Fruit fly (Drosophila melanogaster): ENCODE data around the gene CG2150.

Gene CG2150

DNA sequence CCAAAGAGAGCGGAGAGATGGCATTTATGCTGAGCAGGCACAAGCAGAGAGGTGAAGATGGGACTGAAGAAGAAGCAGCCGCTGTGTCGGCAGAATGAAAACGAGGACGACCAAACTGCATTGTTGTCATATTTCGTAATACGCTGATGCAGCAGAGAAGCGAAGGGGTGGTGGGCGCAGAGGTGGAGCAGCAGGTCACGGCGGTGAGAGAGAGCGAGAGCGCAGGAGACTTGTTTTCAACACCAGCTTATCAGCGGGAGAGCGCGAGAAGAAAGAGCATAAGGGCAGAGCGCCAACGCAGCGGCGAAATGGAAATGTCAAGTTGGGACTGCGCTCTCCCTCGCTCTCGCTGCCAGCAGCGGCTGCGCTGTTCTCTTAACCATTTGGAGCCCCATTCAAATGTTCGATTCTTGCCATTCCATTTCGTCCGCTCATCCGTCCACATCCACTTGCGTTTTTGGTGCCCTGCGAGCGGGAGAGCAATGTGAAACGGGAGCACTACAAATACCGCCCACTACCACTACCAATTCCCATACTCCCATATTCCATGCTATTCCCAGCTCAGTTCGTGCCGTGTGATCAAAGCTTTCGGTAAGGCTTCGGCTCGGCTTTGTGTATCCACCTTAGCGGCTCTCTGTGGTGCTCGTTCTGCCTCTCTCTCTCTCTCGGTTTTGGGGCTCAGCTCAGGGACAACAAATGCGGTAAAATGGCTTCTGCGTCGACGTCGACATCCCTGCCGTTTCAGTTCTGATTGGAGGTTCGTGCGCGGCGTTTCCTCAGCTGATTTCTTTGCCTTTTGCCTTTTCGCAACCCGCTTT is 51.1 kb downstream of the CG2150 start, which contains the start of gene ttk (continued):
- TF ChIP-seq seq (GFP tag; IDR thresholded peaks at IDR 0.05), result peak; percentile 36; the same call in 1 of the 2 replicates
- TF ChIP-seq CG6854 (GFP tag; optimal IDR thresholded peaks at IDR 0.05), result no peak
- no peak for TF ChIP-seq Lpt (GFP tag; optimal IDR thresholded peaks at IDR 0.05)
- TF ChIP-seq CG11696 (GFP tag; IDR thresholded peaks at IDR 0.05), result no peak
- TF ChIP-seq Ravus (GFP tag; IDR thresholded peaks at IDR 0.05), result no peak
- no peak for TF ChIP-seq disco-r (GFP tag; optimal IDR thresholded peaks at IDR 0.05)
- no peak for TF ChIP-seq CG10321 (GFP tag; IDR thresholded peaks at IDR 0.05)
- TF ChIP-seq usp (GFP tag; optimal IDR thresholded peaks at IDR 0.05), result no peak
- TF ChIP-seq klu (GFP tag; IDR thresholded peaks at IDR 0.05), result no peak
- no peak for TF ChIP-seq Ets97D (GFP tag; optimal IDR thresholded peaks at IDR 0.05)
- no peak for TF ChIP-seq tap (tag; optimal IDR thresholded peaks at IDR 0.05)
- TF ChIP-seq CG31224 (GFP tag; IDR thresholded peaks at IDR 0.05), result no peak
- no peak for TF ChIP-seq CG14014 (GFP tag; IDR thresholded peaks at IDR 0.05)
- TF ChIP-seq Scr (GFP tag; IDR thresholded peaks at IDR 0.05; ENCODE audit: partially characterized antibody), result no peak; the same call in 1 of the 2 replicates
- TF ChIP-seq CG2678 (tag; optimal IDR thresholded peaks at IDR 0.05), result no peak
- no peak for TF ChIP-seq dm (GFP tag; optimal IDR thresholded peaks at IDR 0.05)
- no peak for TF ChIP-seq Sry-δ (GFP tag; optimal IDR thresholded peaks at IDR 0.05)
- no peak for TF ChIP-seq CG7556 (GFP tag; optimal IDR thresholded peaks at IDR 0.05)
- no peak for TF ChIP-seq mirr (GFP tag; optimal IDR thresholded peaks at IDR 0.05)
- no peak for TF ChIP-seq Elba2 (GFP tag; optimal IDR thresholded peaks at IDR 0.05)
- TF ChIP-seq nerfin-1 (tag; optimal IDR thresholded peaks at IDR 0.05), result no peak
- TF ChIP-seq dimm (GFP tag; IDR thresholded peaks at IDR 0.05), result no peak
- TF ChIP-seq CG9609 (GFP tag; optimal IDR thresholded peaks at IDR 0.05), result no peak
- peak; percentile 2 for TF ChIP-seq lab (GFP tag; optimal IDR thresholded peaks at IDR 0.05)
- 0 out of 3 replicates have a peak, but pooled peaks have one; percentile 16 for TF ChIP-seq HLH4C (GFP tag; IDR thresholded peaks at IDR 0.05; ENCODE audit: partially characterized antibody)
- TF ChIP-seq CG4282 (GFP tag; optimal IDR thresholded peaks at IDR 0.05), result no peak
- no peak for TF ChIP-seq CG7839 (tag; optimal IDR thresholded peaks at IDR 0.05)
- no peak for TF ChIP-seq CG11247 (GFP tag; IDR thresholded peaks at IDR 0.05)
- no peak for TF ChIP-seq CG6683 (GFP tag; optimal IDR thresholded peaks at IDR 0.05)
- no peak for TF ChIP-seq tll (GFP tag; optimal IDR thresholded peaks at IDR 0.05)
- TF ChIP-seq sqz (GFP tag; optimal IDR thresholded peaks at IDR 0.05), result no peak
- TF ChIP-seq Eip74EF (GFP tag; optimal IDR thresholded peaks at IDR 0.05), result peak in 1 of 2 experiments; percentile 16
- TF ChIP-seq CG8089 (GFP tag; optimal IDR thresholded peaks at IDR 0.05), result no peak
- TF ChIP-seq MTF-1 (GFP tag; optimal IDR thresholded peaks at IDR 0.05; ENCODE audit: borderline replicate concordance), result no peak
- no peak for TF ChIP-seq Gsc (GFP tag; IDR thresholded peaks at IDR 0.05)
- TF ChIP-seq Hey (tag; optimal IDR thresholded peaks at IDR 0.05), result no peak
- no peak for TF ChIP-seq sim (GFP tag; IDR thresholded peaks at IDR 0.05)
- no peak for TF ChIP-seq CG10565 (GFP tag; optimal IDR thresholded peaks at IDR 0.05)
- no peak for TF ChIP-seq psq (GFP tag; optimal IDR thresholded peaks at IDR 0.05)
- no peak for TF ChIP-seq CG7271 (tag; optimal IDR thresholded peaks at IDR 0.05)
- no peak for TF ChIP-seq CG6654 (GFP tag; optimal IDR thresholded peaks at IDR 0.05)
- no peak for TF ChIP-seq eyg (GFP tag; optimal IDR thresholded peaks at IDR 0.05)
- TF ChIP-seq CG9727 (GFP tag; optimal IDR thresholded peaks at IDR 0.05), result no peak
- peak; percentile 87 for TF ChIP-seq CG3163 (GFP tag; optimal IDR thresholded peaks at IDR 0.05)
- no peak for TF ChIP-seq pfk (GFP tag; optimal IDR thresholded peaks at IDR 0.05)
- TF ChIP-seq CG3065 (GFP tag; optimal IDR thresholded peaks at IDR 0.05), result no peak
- no peak for TF ChIP-seq croc (GFP tag; conservative IDR thresholded peaks at IDR 0.05)
- no peak for TF ChIP-seq D (optimal IDR thresholded peaks at IDR 0.05)
- no peak for TF ChIP-seq D (GFP tag; optimal IDR thresholded peaks at IDR 0.05)
- TF ChIP-seq CG10209 (GFP tag; optimal IDR thresholded peaks at IDR 0.05), result no peak

Measured in whole organism, embryonic.